Worm (Caenorhabditis elegans): Measurements from ENCODE around the gene coh-4.

ce11 chrV:4219342-4219741, 43.9 kb upstream of the coh-4 start, which contains the start of gene nlp-9:
- TF ChIP-seq ztf-29 (GFP tag; IDR thresholded peaks at IDR 0.05) (no peak), T22C8.4 (GFP tag; IDR thresholded peaks at IDR 0.05) (no peak), tab-1 (GFP tag; IDR thresholded peaks at IDR 0.05) (no peak), klf-2 (GFP tag; conservative IDR thresholded peaks at IDR 0.05) (no peak), flt-1 (GFP tag; IDR thresholded peaks at IDR 0.05) (no peak), ztf-23 (GFP tag; IDR thresholded peaks at IDR 0.05) (no peak)

Data from whole organism, midembryonic.